Fruit fly (Drosophila melanogaster) whole organism, prepupa: ENCODE measurements around the gene aph-1.

ENCODE experiments used
- CG10669 ChIP-seq: fragments of 200-800 bp; sonication (Bioruptor generic); optimal IDR thresholded peaks from 3 replicates; lab custom pipeline; 2018; ENCODE audit warnings: missing biosample characterization, mild to moderate bottlenecking, missing genetic modification characterization, moderate library complexity
- CG11294 ChIP-seq: fragments of 200-800 bp; sonication (Bioruptor generic); IDR thresholded peaks from 2 replicates; pipeline ENCODE4 v1.3.6; 2022; ENCODE audit warnings: missing biosample characterization, missing genetic modification characterization
- CG15336 ChIP-seq: fragments of 200-800 bp; sonication (Bioruptor generic); IDR thresholded peaks from 2 replicates; pipeline ENCODE4 v1.3.6; 2022; ENCODE audit warnings: missing biosample characterization, missing genetic modification characterization

DNA sequence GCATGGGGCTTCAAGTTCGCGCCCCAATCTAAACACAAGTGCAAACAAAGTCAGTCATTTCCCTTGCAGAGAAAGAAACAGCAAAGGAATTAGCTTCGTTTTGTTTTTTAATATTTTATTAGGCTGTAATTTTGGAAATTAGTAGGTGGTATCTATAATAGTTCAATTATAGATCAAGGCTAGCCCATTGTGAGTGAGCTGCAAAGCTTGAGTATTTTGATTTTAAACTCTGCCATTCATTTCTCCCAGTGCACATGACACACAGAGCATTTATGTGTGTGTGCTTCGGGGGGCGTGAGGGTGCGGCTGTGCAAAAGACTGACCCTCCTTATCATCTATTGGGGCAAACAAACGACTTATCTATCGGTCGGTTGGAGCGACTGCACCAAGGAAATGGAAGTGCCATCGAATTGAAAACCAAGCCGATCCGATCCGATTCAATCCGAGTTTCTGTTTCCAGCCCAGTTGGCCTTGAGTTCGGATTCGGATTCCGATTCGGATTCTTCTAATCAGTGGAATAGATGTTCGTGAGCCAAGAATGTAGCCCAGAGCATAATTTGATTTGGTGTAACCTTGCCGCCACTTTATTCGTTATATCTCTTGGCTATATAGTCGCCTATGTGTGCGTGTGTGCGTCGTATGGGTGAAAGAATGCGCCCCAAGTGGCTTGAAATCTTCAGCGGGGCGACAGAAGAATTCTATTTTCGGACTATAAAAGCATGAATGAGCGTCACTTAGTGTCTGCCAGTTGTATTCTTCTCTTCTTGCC, 34.5 kb upstream of the aph-1 start:
- TF ChIP-seq CG15336 (GFP tag; lab: Robert Waterston, UW) (peak; percentile 47), CG11294 (GFP tag; lab: Robert Waterston, UW) (peak; percentile 53; the same call in 1 of the 2 replicates), CG10669 (GFP tag; lab: Kevin White, UChicago) (no peak)
